Fruit fly (Drosophila melanogaster): ENCODE results near the gene cad.

DNA sequence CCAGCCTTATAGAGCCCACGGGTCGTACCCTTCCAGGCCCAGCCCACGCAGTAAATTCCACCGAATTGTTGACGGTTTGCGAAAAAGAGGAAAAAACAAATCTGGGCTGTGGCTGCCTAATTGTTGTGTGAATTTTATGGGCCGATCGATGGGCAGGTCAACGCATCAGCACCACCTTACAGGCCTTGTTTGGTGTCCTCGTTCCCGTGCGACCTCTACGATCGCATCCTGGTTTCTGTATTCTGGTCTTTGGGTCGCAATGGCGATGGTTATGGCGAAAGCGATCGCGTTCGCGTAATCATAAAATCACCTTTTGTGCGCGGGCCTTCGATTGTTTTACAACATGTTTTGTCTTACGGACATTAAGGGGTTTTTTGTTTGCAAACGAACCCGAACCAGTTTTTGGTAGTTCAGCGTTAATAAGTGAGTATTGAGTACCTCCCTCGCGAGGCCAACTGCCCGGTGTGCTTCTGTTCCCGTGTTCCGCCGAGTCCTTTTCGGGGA lies 1.9 kb upstream of the cad start:
- TF ChIP-seq CG1620 (GFP tag; optimal IDR thresholded peaks at IDR 0.05): no peak
- no peak for TF ChIP-seq kay (GFP tag; ENCODE audit: borderline replicate concordance)
